Worm (Caenorhabditis elegans): ENCODE results near the gene idpb-5.

DNA sequence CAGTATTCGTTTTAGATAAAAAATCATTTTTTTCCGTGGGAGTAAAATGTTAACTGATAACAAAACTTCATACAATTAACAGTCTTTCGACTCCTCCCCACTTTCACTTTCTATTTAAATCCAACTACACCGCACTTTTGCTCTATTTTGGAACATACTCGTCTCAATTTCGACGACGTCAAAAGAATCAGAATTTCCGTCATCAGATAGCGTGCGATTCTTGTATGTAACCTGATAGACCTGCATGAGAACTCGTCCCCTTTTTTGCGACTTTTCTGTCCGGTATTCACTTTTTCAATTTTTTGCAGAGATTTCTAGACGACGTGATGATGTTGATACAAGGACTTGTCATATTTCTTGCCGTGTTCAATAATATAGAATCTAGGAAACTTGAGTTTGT lies 6.0 kb upstream of the idpb-5 start, which contains the start of gene pho-8:
- TF ChIP-seq mdl-1 (tag; optimal IDR thresholded peaks at IDR 0.05) = no peak
- no peak for TF ChIP-seq alr-1 (tag; optimal IDR thresholded peaks at IDR 0.05)
- TF ChIP-seq ZK546.5 (tag; optimal IDR thresholded peaks at IDR 0.05) = no peak
- TF ChIP-seq aly-2 (tag; optimal IDR thresholded peaks at IDR 0.05) = no peak
- no peak for TF ChIP-seq elt-3 (tag; optimal IDR thresholded peaks at IDR 0.05)
- no peak for TF ChIP-seq unc-62 (GFP tag; optimal IDR thresholded peaks at IDR 0.05)
- TF ChIP-seq egl-27 (tag; optimal IDR thresholded peaks at IDR 0.05) = no peak
- no peak for TF ChIP-seq nhr-237 (tag; optimal IDR thresholded peaks at IDR 0.05)
- no peak for TF ChIP-seq unc-39 (tag; optimal IDR thresholded peaks at IDR 0.05)
- TF ChIP-seq lin-11 (tag; optimal IDR thresholded peaks at IDR 0.05) = no peak
- no peak for TF ChIP-seq Y55F3AM.14 (GFP tag; optimal IDR thresholded peaks at IDR 0.05)
- no peak for TF ChIP-seq ceh-82 (tag; optimal IDR thresholded peaks at IDR 0.05)
